Worm (Caenorhabditis elegans) whole organism, L1 larva: Measurements from ENCODE around the gene F54B3.4.
A peak's percentile ranks its signal among the peaks of the same experiment; 100 is the strongest.

ENCODE experiments used
- C04F5.9 ChIP-seq: sonication (generic microtip); optimal IDR thresholded peaks from 2 replicates; lab custom pipeline; 2016; ENCODE audit warnings: missing genetic modification characterization, missing compliant biosample characterization
- C16A3.4 ChIP-seq: fragments of 150-350 bp; optimal IDR thresholded peaks from 2 replicates; lab custom pipeline; 2014; ENCODE audit warnings: missing biosample characterization, missing genetic modification characterization
- F16B12.6 ChIP-seq: fragments of 150-350 bp; optimal IDR thresholded peaks from 2 replicates; lab custom pipeline; 2014; ENCODE audit warnings: missing biosample characterization, missing genetic modification characterization
- Y116A8C.19 ChIP-seq: sonication (generic microtip); optimal IDR thresholded peaks from 2 replicates; lab custom pipeline; 2016; ENCODE audit warnings: missing compliant biosample characterization, missing genetic modification characterization, borderline replicate concordance
- aha-1 ChIP-seq: fragments of 150-350 bp; optimal IDR thresholded peaks from 2 replicates; lab custom pipeline; 2014; ENCODE audit warnings: missing biosample characterization, missing genetic modification characterization
- alr-1 ChIP-seq: fragments of 200-800 bp; sonication (Bioruptor generic); optimal IDR thresholded peaks from 2 replicates; lab custom pipeline; 2018; ENCODE audit warnings: borderline replicate concordance, mild to moderate bottlenecking, missing genetic modification characterization, missing compliant biosample characterization
- aly-2 ChIP-seq: fragments of 150-350 bp; optimal IDR thresholded peaks from 2 replicates; lab custom pipeline; 2014; ENCODE audit warnings: missing biosample characterization, missing genetic modification characterization
- ceh-82 ChIP-seq, 3 experiments: fragments of 150-350 bp in 1 of 3; sonication (generic microtip) in 2 of 3; optimal IDR thresholded peaks; 2 replicates each; lab custom pipeline; 2014 to 2017; ENCODE audit warnings: missing biosample characterization in 3 of 3, missing genetic modification characterization in 3 of 3
- ceh-88 ChIP-seq: fragments of 200-800 bp; sonication (Bioruptor generic); IDR thresholded peaks from 2 replicates; pipeline ENCODE4 v1.3.6; 2022; ENCODE audit warnings: missing genetic modification characterization, missing compliant biosample characterization
- ceh-90 ChIP-seq: sonication (generic microtip); optimal IDR thresholded peaks from 2 replicates; lab custom pipeline; 2016; ENCODE audit warnings: missing genetic modification characterization, missing compliant biosample characterization
- ces-1 ChIP-seq: fragments of 150-350 bp; optimal IDR thresholded peaks from 2 replicates; lab custom pipeline; 2014; ENCODE audit warnings: missing biosample characterization, missing genetic modification reagents, missing genetic modification characterization
- efl-3 ChIP-seq: fragments of 200-800 bp; sonication (Bioruptor generic); optimal IDR thresholded peaks from 2 replicates; lab custom pipeline; 2018; ENCODE audit warnings: mild to moderate bottlenecking, missing genetic modification characterization, missing compliant biosample characterization
- egl-13 ChIP-seq: sonication (generic microtip); optimal IDR thresholded peaks from 2 replicates; lab custom pipeline; 2016; ENCODE audit warnings: missing genotype, missing genetic modification reagents, missing genetic modification characterization, missing compliant biosample characterization
- elt-2 ChIP-seq: sonication (generic microtip); optimal IDR thresholded peaks from 2 replicates; lab custom pipeline; 2016; ENCODE audit warnings: missing genetic modification characterization, mild to moderate bottlenecking, inconsistent platforms, missing compliant biosample characterization, missing genetic modification reagents
- ets-5 ChIP-seq: fragments of 200-800 bp; sonication (Bioruptor generic); IDR thresholded peaks from 2 replicates; pipeline ENCODE4 v1.3.6; 2022; ENCODE audit warnings: missing genetic modification characterization, missing compliant biosample characterization
- fkh-10 ChIP-seq: sonication (generic microtip); optimal IDR thresholded peaks from 2 replicates; lab custom pipeline; 2017; ENCODE audit warnings: missing biosample characterization, missing genetic modification reagents, missing genetic modification characterization
- fkh-4 ChIP-seq: sonication (generic microtip); optimal IDR thresholded peaks from 2 replicates; lab custom pipeline; 2016; ENCODE audit warnings: missing compliant biosample characterization, missing genetic modification characterization, borderline replicate concordance
- fkh-8 ChIP-seq: sonication (generic microtip); optimal IDR thresholded peaks from 2 replicates; lab custom pipeline; 2016; ENCODE audit warnings: mild to moderate bottlenecking, missing genetic modification characterization, missing compliant biosample characterization
- fos-1 ChIP-seq: fragments of 150-350 bp; optimal IDR thresholded peaks from 2 replicates; lab custom pipeline; 2014; ENCODE audit warnings: missing biosample characterization, missing genetic modification characterization
- hlh-17 ChIP-seq: fragments of 200-800 bp; sonication (Bioruptor generic); optimal IDR thresholded peaks from 2 replicates; lab custom pipeline; 2018; ENCODE audit warnings: missing genetic modification characterization, mild to moderate bottlenecking, missing compliant biosample characterization, moderate library complexity, borderline replicate concordance
- hpl-2 ChIP-seq: fragments of 150-350 bp; optimal IDR thresholded peaks from 2 replicates; lab custom pipeline; 2014; ENCODE audit warnings: missing biosample characterization, missing genetic modification reagents, missing genetic modification characterization
- isw-1 ChIP-seq: fragments of 200-800 bp; sonication (Bioruptor generic); IDR thresholded peaks from 2 replicates; pipeline ENCODE4 v1.3.6; 2022; ENCODE audit warnings: missing genetic modification characterization, missing compliant biosample characterization
- jun-1 ChIP-seq: fragments of 150-350 bp; optimal IDR thresholded peaks from 2 replicates; lab custom pipeline; 2014; ENCODE audit warnings: missing biosample characterization, missing genetic modification reagents, missing genetic modification characterization
- lin-13 ChIP-seq: fragments of 150-350 bp; optimal IDR thresholded peaks from 2 replicates; lab custom pipeline; 2014; ENCODE audit warnings: missing biosample characterization, missing genetic modification reagents, missing genetic modification characterization
- lin-35 ChIP-seq, 2 experiments: fragments of 150-350 bp; optimal IDR thresholded peaks; 2 replicates each; lab custom pipeline; 2014; ENCODE audit warnings: missing biosample characterization in 2 of 2, missing genetic modification characterization in 2 of 2, missing genetic modification reagents in 2 of 2
- lin-39 ChIP-seq: fragments of 150-350 bp; optimal IDR thresholded peaks from 2 replicates; lab custom pipeline; 2014; ENCODE audit warnings: missing biosample characterization, missing genetic modification reagents, missing genetic modification characterization
- mab-9 ChIP-seq: fragments of 200-800 bp; sonication (Bioruptor generic); IDR thresholded peaks from 2 replicates; pipeline ENCODE4 v1.3.6; 2022; ENCODE audit warnings: missing genetic modification reagents, missing genetic modification characterization, missing compliant biosample characterization
- mef-2 ChIP-seq: fragments of 150-350 bp; optimal IDR thresholded peaks from 2 replicates; lab custom pipeline; 2014; ENCODE audit warnings: missing biosample characterization, missing genetic modification characterization
- mep-1 ChIP-seq: fragments of 150-350 bp; optimal IDR thresholded peaks from 2 replicates; lab custom pipeline; 2014; ENCODE audit warnings: missing biosample characterization, missing genetic modification characterization
- nhr-11 ChIP-seq: fragments of 150-350 bp; optimal IDR thresholded peaks from 2 replicates; lab custom pipeline; 2014; ENCODE audit warnings: missing biosample characterization, missing genetic modification characterization
- nhr-12 ChIP-seq: sonication (generic microtip); optimal IDR thresholded peaks from 2 replicates; lab custom pipeline; 2017; ENCODE audit warnings: missing biosample characterization, missing genetic modification characterization
- nhr-19 ChIP-seq: fragments of 200-800 bp; sonication (Bioruptor generic); conservative IDR thresholded peaks from 2 replicates; pipeline ENCODE4 v1.3.6; 2022; ENCODE audit warnings: missing genetic modification characterization, missing compliant biosample characterization
- nhr-20 ChIP-seq: sonication (generic microtip); optimal IDR thresholded peaks from 2 replicates; lab custom pipeline; 2016; ENCODE audit warnings: mild to moderate bottlenecking, missing genetic modification characterization, missing compliant biosample characterization
- nhr-47 ChIP-seq: sonication (generic microtip); optimal IDR thresholded peaks from 2 replicates; lab custom pipeline; 2016; ENCODE audit warnings: mild to moderate bottlenecking, missing genetic modification characterization, moderate library complexity, missing compliant biosample characterization
- nhr-71 ChIP-seq: sonication (generic microtip); optimal IDR thresholded peaks from 2 replicates; lab custom pipeline; 2016; ENCODE audit warnings: mild to moderate bottlenecking, missing genetic modification characterization, moderate library complexity, missing compliant biosample characterization
- nhr-76 ChIP-seq: sonication (generic microtip); optimal IDR thresholded peaks from 2 replicates; lab custom pipeline; 2017; ENCODE audit warnings: missing biosample characterization, missing genetic modification characterization
- nhr-77 ChIP-seq: fragments of 150-350 bp; optimal IDR thresholded peaks from 2 replicates; lab custom pipeline; 2014; ENCODE audit warnings: missing biosample characterization, missing genetic modification characterization
- nhr-84 ChIP-seq: sonication (generic microtip); optimal IDR thresholded peaks from 2 replicates; lab custom pipeline; 2017; ENCODE audit warnings: missing biosample characterization, missing genetic modification characterization
- nhr-85 ChIP-seq: sonication (generic microtip); peaks from one replicate; lab custom pipeline; 2016; ENCODE audit warnings: missing genetic modification characterization, inconsistent platforms, missing compliant biosample characterization
- pag-3 ChIP-seq: sonication (generic microtip); optimal IDR thresholded peaks from 2 replicates; lab custom pipeline; 2017; ENCODE audit warnings: missing genetic modification characterization, mild to moderate bottlenecking, missing compliant biosample characterization, antibody characterized with exemption, borderline replicate concordance; ENCODE audit not compliant: insufficient read depth
- skn-1 ChIP-seq: fragments of 150-350 bp; optimal IDR thresholded peaks from 2 replicates; lab custom pipeline; 2014; ENCODE audit warnings: missing biosample characterization, missing genetic modification characterization
- swsn-7 ChIP-seq: sonication (generic microtip); optimal IDR thresholded peaks from 2 replicates; lab custom pipeline; 2016; ENCODE audit warnings: missing genetic modification characterization, missing compliant biosample characterization
- tbx-2 ChIP-seq: sonication (generic microtip); optimal IDR thresholded peaks from 2 replicates; lab custom pipeline; 2016; ENCODE audit warnings: missing genetic modification characterization, missing compliant biosample characterization
- tlp-1 ChIP-seq: fragments of 150-350 bp; optimal IDR thresholded peaks from 2 replicates; lab custom pipeline; 2014; ENCODE audit warnings: missing biosample characterization, missing genetic modification characterization
- unc-130 ChIP-seq: fragments of 150-350 bp; optimal IDR thresholded peaks from 2 replicates; lab custom pipeline; 2017; ENCODE audit warnings: missing biosample characterization, missing genetic modification characterization, inconsistent platforms
- unc-30 ChIP-seq: sonication (generic microtip); optimal IDR thresholded peaks from 2 replicates; lab custom pipeline; 2017; ENCODE audit warnings: missing biosample characterization, missing genetic modification characterization
- unc-86 ChIP-seq: sonication (generic microtip); optimal IDR thresholded peaks from 2 replicates; lab custom pipeline; 2016; ENCODE audit warnings: missing genetic modification characterization, missing compliant biosample characterization
- vab-15 ChIP-seq: sonication (generic microtip); optimal IDR thresholded peaks from 2 replicates; lab custom pipeline; 2017; ENCODE audit warnings: missing genotype, mild to moderate bottlenecking, missing genetic modification characterization, missing compliant biosample characterization
- xbp-1 ChIP-seq: sonication (generic microtip); optimal IDR thresholded peaks from 2 replicates; lab custom pipeline; 2016; ENCODE audit warnings: missing genetic modification characterization, missing compliant biosample characterization
- zag-1 ChIP-seq: fragments of 150-350 bp; optimal IDR thresholded peaks from 2 replicates; lab custom pipeline; 2014; ENCODE audit warnings: missing biosample characterization, missing genetic modification characterization
- ztf-11 ChIP-seq, 2 experiments: sonication (generic microtip); optimal IDR thresholded peaks; 2 replicates each; lab custom pipeline; 2016 to 2017; ENCODE audit warnings: missing genetic modification characterization in 2 of 2, missing biosample characterization in 1 of 2, missing compliant biosample characterization in 1 of 2

Gene F54B3.4

ce11 chrII:10300082-10300749 lies 29.2 kb upstream of the F54B3.4 start, which contains the start of gene nep-26 (continued):
- no peak for TF ChIP-seq C04F5.9 (tag; lab: Kevin White, UChicago)
- TF ChIP-seq egl-13: no peak
- no peak for TF ChIP-seq aly-2 (tag; lab: Kevin White, UChicago)
- TF ChIP-seq unc-30 (tag; lab: Kevin White, UChicago): no peak

- no peak for TF ChIP-seq nhr-84 (tag; lab: Kevin White, UChicago)
- no peak for TF ChIP-seq hlh-17
- peak; percentile 32; the same call in 1 of the 2 replicates for TF ChIP-seq nhr-19 (GFP tag; lab: Robert Waterston, UW)
- TF ChIP-seq ets-5 (GFP tag; lab: Robert Waterston, UW): no peak
- no peak for TF ChIP-seq nhr-47
- TF ChIP-seq mef-2 (tag; lab: Kevin White, UChicago): no peak
- no peak for TF ChIP-seq unc-86 (tag; lab: Kevin White, UChicago)
- no peak for TF ChIP-seq skn-1 (tag; lab: Kevin White, UChicago)
- TF ChIP-seq xbp-1 (tag; lab: Kevin White, UChicago): no peak
- no peak for TF ChIP-seq tlp-1
- no peak for TF ChIP-seq hpl-2 (GFP tag; lab: Kevin White, UChicago)
- peak in 1 of 2 experiments; percentile 66 for TF ChIP-seq lin-35 (GFP tag; optimal IDR thresholded peaks at IDR 0.05; lab: Kevin White, UChicago)
- peak; percentile 37 for TF ChIP-seq tbx-2 (tag; lab: Kevin White, UChicago)
- peak; percentile 96 for TF ChIP-seq nhr-85
- TF ChIP-seq efl-3 (GFP tag; lab: Kevin White, UChicago): no peak
- TF ChIP-seq nhr-71 (tag; lab: Kevin White, UChicago): peak; percentile 71
- no peak for TF ChIP-seq mab-9 (GFP tag; lab: Robert Waterston, UW)
- TF ChIP-seq nhr-76 (tag; lab: Kevin White, UChicago): no peak
- TF ChIP-seq ceh-82 (tag; optimal IDR thresholded peaks at IDR 0.05; lab: Kevin White, UChicago): no peak
- TF ChIP-seq swsn-7: no peak
- no peak for TF ChIP-seq nhr-11
- no peak for TF ChIP-seq Y116A8C.19 (tag; lab: Kevin White, UChicago)
- no peak for TF ChIP-seq mep-1 (tag; lab: Kevin White, UChicago)
- TF ChIP-seq nhr-12: no peak
- no peak for TF ChIP-seq jun-1
- TF ChIP-seq fos-1 (tag; lab: Kevin White, UChicago): no peak
- TF ChIP-seq isw-1: no peak
- TF ChIP-seq lin-39 (tag; lab: Kevin White, UChicago): no peak
- no peak for TF ChIP-seq ces-1 (GFP tag; lab: Kevin White, UChicago)
- peak; percentile 23 for TF ChIP-seq vab-15
- TF ChIP-seq lin-13 (GFP tag; lab: Kevin White, UChicago): no peak
- peak; percentile 77 for TF ChIP-seq nhr-20 (tag; lab: Kevin White, UChicago)
- no peak for TF ChIP-seq fkh-8 (tag; lab: Kevin White, UChicago)
- TF ChIP-seq nhr-77 (tag; lab: Kevin White, UChicago): no peak
- TF ChIP-seq pag-3 (tag; lab: Kevin White, UChicago): no peak
- TF ChIP-seq ceh-90 (tag; lab: Kevin White, UChicago): no peak
- no peak for TF ChIP-seq alr-1
- TF ChIP-seq zag-1 (tag; lab: Kevin White, UChicago): no peak
- no peak for TF ChIP-seq unc-130 (tag; lab: Kevin White, UChicago)
- no peak for TF ChIP-seq fkh-4 (tag; lab: Kevin White, UChicago)
- TF ChIP-seq ztf-11 (tag; optimal IDR thresholded peaks at IDR 0.05; lab: Kevin White, UChicago): no peak
- no peak for TF ChIP-seq fkh-10 (GFP tag; lab: Kevin White, UChicago)
- no peak for TF ChIP-seq C04F5.9 (tag; lab: Kevin White, UChicago)
- TF ChIP-seq aha-1 (tag; lab: Kevin White, UChicago): no peak
- no peak for TF ChIP-seq elt-2 (tag; lab: Kevin White, UChicago)
- TF ChIP-seq F16B12.6 (tag; lab: Kevin White, UChicago): no peak
- no peak for TF ChIP-seq C16A3.4 (tag; lab: Kevin White, UChicago)
- no peak for TF ChIP-seq ceh-88 (GFP tag; lab: Robert Waterston, UW)
Observed at ce11 chrII:10294262-10294661, 23.3 kb upstream of the F54B3.4 start.
